Worm (Caenorhabditis elegans) whole organism, late embryonic: ENCODE measurements around the gene srbc-77.

Experiments used
- Y22D7AL.16 ChIP-seq: sonication (generic microtip); optimal IDR thresholded peaks from 2 replicates; lab custom pipeline; 2016; ENCODE audit warnings: missing genetic modification characterization, missing compliant biosample characterization
- ceh-31 ChIP-seq: sonication (generic microtip); optimal IDR thresholded peaks from 2 replicates; lab custom pipeline; 2016; ENCODE audit warnings: missing genetic modification characterization, missing compliant biosample characterization
- ceh-6 ChIP-seq: fragments of 200-800 bp; sonication (Bioruptor generic); optimal IDR thresholded peaks from 2 replicates; lab custom pipeline; 2018; ENCODE audit warnings: mild to moderate bottlenecking, missing genetic modification characterization, missing compliant biosample characterization
- dve-1 ChIP-seq: sonication (generic microtip); optimal IDR thresholded peaks from 2 replicates; lab custom pipeline; 2017; ENCODE audit warnings: antibody characterized with exemption, mild to moderate bottlenecking, missing genetic modification characterization, missing compliant biosample characterization
- elt-4 ChIP-seq: sonication (generic microtip); optimal IDR thresholded peaks from 2 replicates; lab custom pipeline; 2016; ENCODE audit warnings: missing genetic modification characterization, missing compliant biosample characterization
- ets-4 ChIP-seq: sonication (generic microtip); optimal IDR thresholded peaks from 2 replicates; lab custom pipeline; 2016; ENCODE audit warnings: missing genetic modification characterization, missing compliant biosample characterization
- lin-11 ChIP-seq: fragments of 200-800 bp; sonication (Bioruptor generic); optimal IDR thresholded peaks from 2 replicates; lab custom pipeline; 2018; ENCODE audit warnings: mild to moderate bottlenecking, missing genetic modification characterization, missing compliant biosample characterization
- nhr-11 ChIP-seq: fragments of 150-350 bp; optimal IDR thresholded peaks from 2 replicates; lab custom pipeline; 2014; ENCODE audit warnings: missing biosample characterization, missing genetic modification characterization
- zip-5 ChIP-seq: sonication (generic microtip); optimal IDR thresholded peaks from 2 replicates; lab custom pipeline; 2016; ENCODE audit warnings: missing genetic modification characterization, missing compliant biosample characterization

DNA sequence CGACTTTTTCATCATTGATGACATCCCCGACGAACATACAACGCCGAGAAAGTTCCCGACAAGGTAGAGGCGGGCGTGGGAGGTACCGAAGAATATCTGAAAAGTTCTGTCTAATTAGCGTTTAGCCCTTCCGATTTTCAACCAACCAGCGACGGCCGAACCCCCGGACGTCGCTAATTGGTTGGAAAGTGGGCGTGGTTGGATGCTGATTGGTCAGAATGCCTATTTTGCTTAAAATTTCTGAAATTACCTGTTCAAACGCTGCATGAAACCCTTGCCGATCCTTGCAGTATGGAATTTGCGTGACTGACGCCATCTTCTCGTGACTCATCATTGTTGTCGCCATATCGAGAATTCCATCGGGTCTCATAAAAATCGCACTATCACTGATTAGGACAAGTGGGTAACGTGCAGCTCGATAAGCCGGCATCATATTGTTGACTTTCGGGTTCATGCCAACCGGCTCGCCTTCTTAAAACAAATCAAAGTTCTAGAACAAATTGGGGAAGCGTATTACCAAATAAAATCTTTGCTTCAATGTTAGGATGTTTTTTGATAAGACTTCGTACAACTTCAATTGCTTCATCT is 42.2 kb upstream of the srbc-77 start:
- TF ChIP-seq Y22D7AL.16, result no peak
- no peak for TF ChIP-seq ets-4 (tag; lab: Kevin White, UChicago)
- no peak for TF ChIP-seq ceh-6
- no peak for TF ChIP-seq nhr-11
- no peak for TF ChIP-seq zip-5 (tag; lab: Kevin White, UChicago)
- no peak for TF ChIP-seq lin-11 (tag; lab: Kevin White, UChicago)
- TF ChIP-seq elt-4 (tag; lab: Kevin White, UChicago), result no peak
- TF ChIP-seq ceh-31 (tag; lab: Kevin White, UChicago), result no peak
- no peak for TF ChIP-seq dve-1 (tag; lab: Kevin White, UChicago)
